Worm (Caenorhabditis elegans) whole organism, dauer: Measurements from ENCODE around the gene H38K22.9.

Experiments used
- unc-62 ChIP-seq: sonication (generic microtip); optimal IDR thresholded peaks from 2 replicates; lab custom pipeline; 2017; ENCODE audit warnings: missing biosample characterization, missing genetic modification reagents, missing genetic modification characterization

H38K22.9 gene

ce11 chrIII:4323859-4324258 is at the start of gene H38K22.9:
H38K22.9 (plus strand) TSS chrIII:4324159.
- no peak for TF ChIP-seq unc-62 (GFP tag; lab: Kevin White, UChicago)

- no peak for TF ChIP-seq unc-62 (GFP tag; lab: Kevin White, UChicago)
Observed at ce11 chrIII:4274524-4274923, 49.4 kb upstream of the H38K22.9 start.

ce11 chrIII:4275704-4276103 is 48.3 kb upstream of the H38K22.9 start:
- no peak for TF ChIP-seq unc-62 (GFP tag; lab: Kevin White, UChicago)

ce11 chrIII:4276277-4276676 is 47.7 kb upstream of the H38K22.9 start:
- no peak for TF ChIP-seq unc-62 (GFP tag; lab: Kevin White, UChicago)

ce11 chrIII:4277762-4278161 is 46.2 kb upstream of the H38K22.9 start:
- no peak for TF ChIP-seq unc-62 (GFP tag; lab: Kevin White, UChicago)

ce11 chrIII:4278203-4278602 is 45.8 kb upstream of the H38K22.9 start:
- no peak for TF ChIP-seq unc-62 (GFP tag; lab: Kevin White, UChicago)

- TF ChIP-seq unc-62 (GFP tag; lab: Kevin White, UChicago), result no peak
Observed at ce11 chrIII:4280215-4281173, 43.5 kb upstream of the H38K22.9 start, which contains the start of gene sup-26. sup-26 (minus strand) TSS chrIII:4280224.

ce11 chrIII:4281955-4282618 is 41.9 kb upstream of the H38K22.9 start:
- TF ChIP-seq unc-62 (GFP tag; lab: Kevin White, UChicago), result peak; percentile 48

- no peak for TF ChIP-seq unc-62 (GFP tag; lab: Kevin White, UChicago)
Observed at ce11 chrIII:4283175-4283574, 40.8 kb upstream of the H38K22.9 start.

- no peak for TF ChIP-seq unc-62 (GFP tag; lab: Kevin White, UChicago)
Observed at ce11 chrIII:4284732-4285165, 39.2 kb upstream of the H38K22.9 start.

- TF ChIP-seq unc-62 (GFP tag; lab: Kevin White, UChicago), result no peak
Observed at ce11 chrIII:4287379-4287778, 36.6 kb upstream of the H38K22.9 start, which contains the start of gene R10E4.3. R10E4.3 (minus strand) TSS chrIII:4287479.

ce11 chrIII:4289952-4290351 is 34.0 kb upstream of the H38K22.9 start:
- no peak for TF ChIP-seq unc-62 (GFP tag; lab: Kevin White, UChicago)

ce11 chrIII:4291216-4291691 is 32.7 kb upstream of the H38K22.9 start, which contains the start of gene mcm-5:
mcm-5 (minus strand) TSS chrIII:4291266.
- TF ChIP-seq unc-62 (GFP tag; lab: Kevin White, UChicago), result no peak

ce11 chrIII:4293108-4293507 is 30.9 kb upstream of the H38K22.9 start, which contains the start of gene R10E4.6:
R10E4.6 (plus strand) TSS chrIII:4293408.
- TF ChIP-seq unc-62 (GFP tag; lab: Kevin White, UChicago), result no peak

- TF ChIP-seq unc-62 (GFP tag; lab: Kevin White, UChicago), result no peak
Observed at ce11 chrIII:4294153-4294862, 29.7 kb upstream of the H38K22.9 start, which contains the start of the genes nth-1 and R10E4.7. nth-1 (minus strand) TSS chrIII:4294253. R10E4.7 (plus strand) TSS chrIII:4294812.
